Fruit fly (Drosophila melanogaster): ENCODE results near the gene Gbeta5.

The Gbeta5 gene

dm6 chrX:8113386-8114279 is 38.4 kb downstream of the Gbeta5 start (continued):
- TF ChIP-seq CG4730 (GFP tag; IDR thresholded peaks at IDR 0.05) (peak; percentile 43), CG3065 (GFP tag; optimal IDR thresholded peaks at IDR 0.05) (no peak), corto (GFP tag; optimal IDR thresholded peaks at IDR 0.05) (no peak), fd96Cb (tag; optimal IDR thresholded peaks at IDR 0.05) (peak; percentile 7), fd3F (GFP tag; optimal IDR thresholded peaks at IDR 0.05) (peak; percentile 54), Sox102F (GFP tag; optimal IDR thresholded peaks at IDR 0.05) (peak; percentile 30), hth (optimal IDR thresholded peaks at IDR 0.05) (no peak), H2.0 (GFP tag; IDR thresholded peaks at IDR 0.05) (peak; percentile 30; the same call in 1 of the 2 replicates), Doc2 (GFP tag; IDR thresholded peaks at IDR 0.05) (no peak), ro (GFP tag; IDR thresholded peaks at IDR 0.05) (no peak), crp (GFP tag; optimal IDR thresholded peaks at IDR 0.05) (no peak), CG7839 (tag; optimal IDR thresholded peaks at IDR 0.05) (peak; percentile 75), CG17568 (GFP tag; optimal IDR thresholded peaks at IDR 0.05) (peak; percentile 2), mirr (GFP tag; optimal IDR thresholded peaks at IDR 0.05) (no peak), lmd (GFP tag; IDR thresholded peaks at IDR 0.05) (peak; percentile 67; the same call in 1 of the 2 replicates), lbe (GFP tag; optimal IDR thresholded peaks at IDR 0.05) (no peak), E2f1 (GFP tag; IDR thresholded peaks at IDR 0.05) (peak; percentile 43; the same call in 1 of the 2 replicates), Max (GFP tag; optimal IDR thresholded peaks at IDR 0.05) (no peak), ab (GFP tag; optimal IDR thresholded peaks at IDR 0.05) (no peak), slp2 (GFP tag; optimal IDR thresholded peaks at IDR 0.05) (no peak), CG34224 (GFP tag; IDR thresholded peaks at IDR 0.05; ENCODE audit: partially characterized antibody) (no peak), zfh2 (GFP tag; optimal IDR thresholded peaks at IDR 0.05) (peak; percentile 78), CG5953 (GFP tag; IDR thresholded peaks at IDR 0.05) (no peak), Kr (GFP tag; optimal IDR thresholded peaks at IDR 0.05) (no peak), disco-r (GFP tag; optimal IDR thresholded peaks at IDR 0.05) (peak; percentile 4), Mes4 (GFP tag; optimal IDR thresholded peaks at IDR 0.05) (no peak), eyg (GFP tag; optimal IDR thresholded peaks at IDR 0.05) (peak; percentile 43), az2 (GFP tag; optimal IDR thresholded peaks at IDR 0.05) (peak; percentile 12), Chrac-16 (GFP tag; optimal IDR thresholded peaks at IDR 0.05) (peak; percentile 23), NfI (GFP tag; optimal IDR thresholded peaks at IDR 0.05) (peak; percentile 77), Trl (optimal IDR thresholded peaks at IDR 0.05) (no peak), Trl (GFP tag; optimal IDR thresholded peaks at IDR 0.05) (peak; percentile 11), CG6689 (GFP tag; IDR thresholded peaks at IDR 0.05) (0 out of 2 replicates have a peak, but pooled peaks have one; percentile 18), CG16813 (GFP tag; IDR thresholded peaks at IDR 0.05; ENCODE audit: partially characterized antibody) (no peak), CG11696 (GFP tag; IDR thresholded peaks at IDR 0.05) (no peak), Poxn (GFP tag; IDR thresholded peaks at IDR 0.05) (peak; percentile 72), CG10209 (GFP tag; optimal IDR thresholded peaks at IDR 0.05) (peak; percentile 44), Dad (GFP tag; optimal IDR thresholded peaks at IDR 0.05) (no peak), Optix (GFP tag; IDR thresholded peaks at IDR 0.05) (no peak), CG1024 (GFP tag; IDR thresholded peaks at IDR 0.05) (0 out of 2 replicates have a peak, but pooled peaks have one; percentile 14), toy (GFP tag; IDR thresholded peaks at IDR 0.05) (peak; percentile 45; the same call in 1 of the 2 replicates), bowl (GFP tag; IDR thresholded peaks at IDR 0.05) (no peak), Tbp (GFP tag; optimal IDR thresholded peaks at IDR 0.05) (no peak), CG17186 (GFP tag; optimal IDR thresholded peaks at IDR 0.05) (no peak), lab (GFP tag; optimal IDR thresholded peaks at IDR 0.05) (peak; percentile 89), CG31224 (GFP tag; IDR thresholded peaks at IDR 0.05) (peak; percentile 62), sc (optimal IDR thresholded peaks at IDR 0.05) (no peak), sc (GFP tag; optimal IDR thresholded peaks at IDR 0.05) (no peak), ems (GFP tag; optimal IDR thresholded peaks at IDR 0.05) (peak; percentile 8), so (GFP tag; IDR thresholded peaks at IDR 0.05) (no peak)

Data from whole organism, embryonic.